Fruit fly (Drosophila melanogaster) whole organism, wandering third instar larva: Measurements from ENCODE around the gene CG12983.

Experiments
- Dfd ChIP-seq: fragments of >200 bp; optimal IDR thresholded peaks from 2 replicates; lab custom pipeline; 2017; ENCODE audit warnings: missing biosample characterization, missing genetic modification characterization
- HLH106 ChIP-seq: fragments of 200-800 bp; optimal IDR thresholded peaks from 3 replicates; lab custom pipeline; 2019; ENCODE audit warnings: missing biosample characterization, mild to moderate bottlenecking, missing genetic modification characterization, moderate library complexity
- Hnf4 ChIP-seq: fragments of 200-800 bp; sonication (Bioruptor generic); optimal IDR thresholded peaks from 2 replicates; lab custom pipeline; 2016; ENCODE audit warnings: missing biosample characterization, mild to moderate bottlenecking, missing genetic modification characterization
- N ChIP-seq: fragments of >200 bp; optimal IDR thresholded peaks from 2 replicates; lab custom pipeline; 2018; ENCODE audit warnings: missing biosample characterization, missing external identifiers, missing genetic modification characterization
- Rel ChIP-seq, 2 experiments: fragments of 200-800 bp; sonication (Bioruptor generic) in 1 of 2; optimal IDR thresholded peaks; 2 replicates in 1 of 2; 3 replicates in 1 of 2; lab custom pipeline; 2016 to 2019; ENCODE audit warnings: mild to moderate bottlenecking in 2 of 2, missing biosample characterization in 2 of 2, missing genetic modification characterization in 2 of 2, moderate library complexity in 1 of 2
- pan ChIP-seq: fragments of >200 bp; optimal IDR thresholded peaks from 2 replicates; lab custom pipeline; 2017
- sage ChIP-seq: fragments of 200-800 bp; sonication (Bioruptor generic); optimal IDR thresholded peaks from 2 replicates; lab custom pipeline; 2016; ENCODE audit warnings: missing biosample characterization, mild to moderate bottlenecking, missing genetic modification characterization
- sv ChIP-seq: fragments of 200-800 bp; sonication (Bioruptor generic); optimal IDR thresholded peaks from 3 replicates; lab custom pipeline; 2016; ENCODE audit warnings: missing biosample characterization, missing genetic modification characterization
- tai ChIP-seq: sonication (Bioruptor generic); optimal IDR thresholded peaks from 2 replicates; lab custom pipeline; 2016; ENCODE audit warnings: missing biosample characterization, missing genetic modification characterization
- usp ChIP-seq: fragments of >200 bp; optimal IDR thresholded peaks from 2 replicates; lab custom pipeline; 2017; ENCODE audit warnings: missing biosample characterization, missing genetic modification characterization

DNA sequence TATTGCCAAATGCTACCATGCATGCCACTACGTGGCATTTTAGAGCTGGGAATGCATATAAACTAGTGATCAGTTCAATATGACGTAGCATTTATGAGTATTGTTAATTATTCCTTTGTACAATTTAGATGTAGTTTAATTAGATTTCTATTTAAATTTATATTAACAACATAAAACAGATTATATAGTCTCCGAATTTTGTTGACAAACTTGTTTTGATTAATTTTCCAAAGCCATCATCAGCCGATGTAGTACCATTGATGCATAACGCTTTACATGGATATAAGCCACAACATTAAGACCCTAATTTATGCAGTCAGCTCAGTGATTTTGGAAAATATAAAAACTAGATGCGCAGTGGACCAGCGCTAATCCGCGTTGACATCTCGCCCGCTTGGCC is 16.0 kb upstream of the CG12983 start:
- TF ChIP-seq usp = no peak
- TF ChIP-seq pan (lab: Kevin White, UChicago) = no peak
- no peak for TF ChIP-seq N (GFP tag; lab: Kevin White, UChicago)
- no peak for TF ChIP-seq HLH106 (tag; lab: Kevin White, UChicago)
- no peak for TF ChIP-seq sage (GFP tag; lab: Kevin White, UChicago)
- no peak for TF ChIP-seq sv (GFP tag; lab: Kevin White, UChicago)
- TF ChIP-seq Hnf4 (GFP tag; lab: Kevin White, UChicago) = no peak
- TF ChIP-seq Dfd (GFP tag; lab: Kevin White, UChicago) = no peak
- no peak for TF ChIP-seq tai
- no peak for TF ChIP-seq Rel (GFP tag; optimal IDR thresholded peaks at IDR 0.05; lab: Kevin White, UChicago)
- no peak for TF ChIP-seq Rel (tag; optimal IDR thresholded peaks at IDR 0.05; lab: Kevin White, UChicago)
